Worm (Caenorhabditis elegans): Measurements from ENCODE around the gene str-178.

ce11 chrV:12754839-12755238, 38.5 kb upstream of the str-178 start, which contains the start of gene gpa-13:
- TF ChIP-seq ama-1 (optimal IDR thresholded peaks at IDR 0.05): no peak
- TF ChIP-seq hnd-1 (tag; optimal IDR thresholded peaks at IDR 0.05): no peak
- no peak for TF ChIP-seq pes-1 (GFP tag; IDR thresholded peaks at IDR 0.05)
- no peak for TF ChIP-seq hmg-4 (GFP tag; optimal IDR thresholded peaks at IDR 0.05)
- no peak for TF ChIP-seq B0310.2 (tag; optimal IDR thresholded peaks at IDR 0.05)
- TF ChIP-seq scrt-1 (GFP tag; IDR thresholded peaks at IDR 0.05): no peak
